Fruit fly (Drosophila melanogaster) whole organism, embryonic: ENCODE measurements around the gene CG14054.

ENCODE experiments used
- Ada2b ChIP-seq: fragments of 200-800 bp; sonication (Bioruptor generic); IDR thresholded peaks from 2 replicates; pipeline ENCODE4 v1.3.6; 2022; ENCODE audit warnings: missing biosample characterization, missing genetic modification characterization
- Aef1 ChIP-seq: fragments of 200-800 bp; sonication (Bioruptor generic); IDR thresholded peaks from 3 replicates; pipeline ENCODE4 v1.3.6; 2022; ENCODE audit warnings: missing biosample characterization, missing genetic modification characterization
- CG10654 ChIP-seq: fragments of 200-800 bp; sonication (Bioruptor generic); optimal IDR thresholded peaks from 2 replicates; lab custom pipeline; 2016; ENCODE audit warnings: missing biosample characterization, missing genetic modification characterization
- CG10959 ChIP-seq: fragments of 200-800 bp; sonication (Bioruptor generic); IDR thresholded peaks from 2 replicates; pipeline ENCODE4 v1.3.6; 2022; ENCODE audit warnings: missing biosample characterization, missing genetic modification characterization
- CG11093 ChIP-seq: fragments of 200-800 bp; sonication (Bioruptor generic); IDR thresholded peaks from 3 replicates; pipeline ENCODE4 v1.3.6; 2022; ENCODE audit warnings: missing biosample characterization, missing genetic modification characterization
- CG11247 ChIP-seq: fragments of 200-800 bp; sonication (Bioruptor generic); IDR thresholded peaks from 2 replicates; pipeline ENCODE4 v1.3.6; 2022; ENCODE audit warnings: missing biosample characterization, missing genetic modification characterization
- CG12744 ChIP-seq: fragments of 200-800 bp; sonication (Bioruptor generic); optimal IDR thresholded peaks from 2 replicates; lab custom pipeline; 2016; ENCODE audit warnings: missing biosample characterization, missing genetic modification characterization
- CG14667 ChIP-seq: fragments of 200-800 bp; sonication (Bioruptor generic); IDR thresholded peaks from 2 replicates; pipeline ENCODE4 v1.3.6; 2022; ENCODE audit warnings: missing biosample characterization, missing genetic modification characterization
- CG14965 ChIP-seq: fragments of 200-800 bp; sonication (Bioruptor generic); optimal IDR thresholded peaks from 2 replicates; lab custom pipeline; 2016; ENCODE audit warnings: missing biosample characterization, missing genetic modification characterization, borderline replicate concordance
- CG16815 ChIP-seq: fragments of 200-800 bp; sonication (Bioruptor generic); optimal IDR thresholded peaks from 3 replicates; lab custom pipeline; 2017; ENCODE audit warnings: missing biosample characterization, mild to moderate bottlenecking, missing genetic modification characterization
- CG18011 ChIP-seq: fragments of 200-800 bp; sonication (Bioruptor generic); optimal IDR thresholded peaks from 2 replicates; lab custom pipeline; 2017; ENCODE audit warnings: missing biosample characterization, missing genetic modification characterization, mild to moderate bottlenecking, moderate library complexity, missing genotype
- CG18262 ChIP-seq: fragments of 200-800 bp; optimal IDR thresholded peaks from 3 replicates; lab custom pipeline; 2019; ENCODE audit warnings: missing biosample characterization, mild to moderate bottlenecking, missing genetic modification characterization, moderate library complexity
- CG2202 ChIP-seq: fragments of 200-800 bp; sonication (Bioruptor generic); optimal IDR thresholded peaks from 2 replicates; lab custom pipeline; 2018; ENCODE audit warnings: missing biosample characterization, mild to moderate bottlenecking, missing genetic modification characterization
- CG30403 ChIP-seq: fragments of 200-800 bp; sonication (Bioruptor generic); optimal IDR thresholded peaks from 3 replicates; lab custom pipeline; 2016; ENCODE audit warnings: missing biosample characterization, missing genetic modification characterization
- CG32772 ChIP-seq: fragments of 200-800 bp; sonication (Bioruptor generic); IDR thresholded peaks from 2 replicates; pipeline ENCODE4 v1.3.6; 2022; ENCODE audit warnings: missing biosample characterization, missing genetic modification characterization
- CG34376 ChIP-seq: fragments of 200-800 bp; sonication (Bioruptor generic); optimal IDR thresholded peaks from 2 replicates; lab custom pipeline; 2018; ENCODE audit warnings: missing biosample characterization, mild to moderate bottlenecking, missing genetic modification characterization
- CG6654 ChIP-seq: fragments of 200-800 bp; sonication (Bioruptor generic); optimal IDR thresholded peaks from 2 replicates; lab custom pipeline; 2017; ENCODE audit warnings: missing biosample characterization, mild to moderate bottlenecking, missing genetic modification characterization
- CG6683 ChIP-seq: fragments of 200-800 bp; sonication (Bioruptor generic); optimal IDR thresholded peaks from 2 replicates; lab custom pipeline; 2017; ENCODE audit warnings: missing biosample characterization, mild to moderate bottlenecking, missing genetic modification characterization, missing genetic modification reagents
- CG7963 ChIP-seq: fragments of 200-800 bp; sonication (Bioruptor generic); IDR thresholded peaks from 3 replicates; pipeline ENCODE4 v1.3.6; 2022; ENCODE audit warnings: missing biosample characterization, missing genetic modification characterization; ENCODE audit not compliant: partially characterized antibody
- CG9727 ChIP-seq: fragments of 200-800 bp; sonication (Bioruptor generic); optimal IDR thresholded peaks from 3 replicates; lab custom pipeline; 2017; ENCODE audit warnings: missing biosample characterization, mild to moderate bottlenecking, missing genetic modification characterization
- CTCF ChIP-seq: fragments of 200-800 bp; sonication (Bioruptor generic); optimal IDR thresholded peaks from 2 replicates; lab custom pipeline; 2017; ENCODE audit warnings: missing biosample characterization, mild to moderate bottlenecking, missing genetic modification characterization, moderate library complexity
- D19B ChIP-seq: fragments of 200-800 bp; sonication (Bioruptor generic); optimal IDR thresholded peaks from 2 replicates; lab custom pipeline; 2017; ENCODE audit warnings: missing biosample characterization, mild to moderate bottlenecking, missing genetic modification characterization
- Dref ChIP-seq: fragments of 200-800 bp; sonication (Bioruptor generic); IDR thresholded peaks from 2 replicates; pipeline ENCODE4 v1.3.6; 2022; ENCODE audit warnings: missing biosample characterization, missing genetic modification characterization
- GATAe ChIP-seq: fragments of 200-800 bp; sonication (Bioruptor generic); conservative IDR thresholded peaks from 2 replicates; pipeline ENCODE4 v1.3.6; 2022; ENCODE audit warnings: missing biosample characterization, missing genetic modification characterization
- Gug ChIP-seq: fragments of 200-800 bp; sonication (Bioruptor generic); IDR thresholded peaks from 4 replicates; pipeline ENCODE4 v1.3.6; 2022; ENCODE audit warnings: missing biosample characterization, missing genetic modification characterization
- MTF-1 ChIP-seq: fragments of 200-800 bp; sonication (Bioruptor generic); optimal IDR thresholded peaks from 2 replicates; lab custom pipeline; 2018; ENCODE audit warnings: missing biosample characterization, mild to moderate bottlenecking, missing genetic modification characterization, borderline replicate concordance
- Meics ChIP-seq: fragments of 200-800 bp; sonication (Bioruptor generic); optimal IDR thresholded peaks from 2 replicates; lab custom pipeline; 2017; ENCODE audit warnings: missing biosample characterization, mild to moderate bottlenecking, missing genetic modification characterization
- NFAT ChIP-seq: fragments of 200-800 bp; sonication (Bioruptor generic); IDR thresholded peaks from 2 replicates; pipeline ENCODE4 v1.3.6; 2022; ENCODE audit warnings: missing biosample characterization, missing genetic modification characterization
- NK7.1 ChIP-seq: fragments of 200-800 bp; sonication (Bioruptor generic); optimal IDR thresholded peaks from 3 replicates; lab custom pipeline; 2016; ENCODE audit warnings: missing biosample characterization, missing genetic modification characterization
- Sox102F ChIP-seq: fragments of 200-800 bp; sonication (Bioruptor generic); optimal IDR thresholded peaks from 2 replicates; lab custom pipeline; 2018; ENCODE audit warnings: missing biosample characterization, mild to moderate bottlenecking, missing genetic modification characterization, moderate library complexity
- ac ChIP-seq: fragments of 200-800 bp; sonication (Bioruptor generic); optimal IDR thresholded peaks from 3 replicates; lab custom pipeline; 2017; ENCODE audit warnings: missing biosample characterization, mild to moderate bottlenecking, missing genetic modification characterization
- ap ChIP-seq: fragments of 200-800 bp; sonication (Bioruptor generic); IDR thresholded peaks from 2 replicates; pipeline ENCODE4 v1.3.6; 2022; ENCODE audit warnings: missing biosample characterization, missing genetic modification characterization
- ase ChIP-seq: fragments of 200-800 bp; sonication (Bioruptor generic); IDR thresholded peaks from 3 replicates; pipeline ENCODE4 v1.3.6; 2022; ENCODE audit warnings: missing biosample characterization, missing genetic modification characterization
- bsh ChIP-seq, 2 experiments: fragments of 200-800 bp; sonication (Bioruptor generic); optimal IDR thresholded peaks; 2 replicates each; lab custom pipeline; 2017 to 2018; ENCODE audit warnings: mild to moderate bottlenecking in 2 of 2, missing biosample characterization in 2 of 2, missing genetic modification characterization in 2 of 2, moderate library complexity in 1 of 2
- ci ChIP-seq: fragments of 200-800 bp; sonication (Bioruptor generic); IDR thresholded peaks from 3 replicates; pipeline ENCODE4 v1.3.6; 2022; ENCODE audit warnings: missing biosample characterization, missing genetic modification characterization
- dm ChIP-seq: fragments of 200-800 bp; sonication (Bioruptor generic); optimal IDR thresholded peaks from 3 replicates; lab custom pipeline; 2016; ENCODE audit warnings: missing biosample characterization, missing genetic modification characterization
- eve ChIP-seq, 2 experiments: fragments of >200 bp; optimal IDR thresholded peaks; 2 replicates each; lab custom pipeline; 2017; ENCODE audit warnings: missing biosample characterization in 2 of 2, missing genetic modification characterization in 2 of 2
- lola ChIP-seq, 3 experiments: fragments of >200 bp in 2 of 3; fragments of 200-800 bp in 1 of 3; sonication (Bioruptor generic) in 1 of 3; optimal IDR thresholded peaks; 2 replicates each; lab custom pipeline; 2017 to 2019; ENCODE audit warnings: missing biosample characterization in 3 of 3, missing genetic modification characterization in 3 of 3, mild to moderate bottlenecking in 1 of 3, moderate library complexity in 1 of 3
- nau ChIP-seq: fragments of 200-800 bp; sonication (Bioruptor generic); optimal IDR thresholded peaks from 3 replicates; lab custom pipeline; 2017; ENCODE audit warnings: missing biosample characterization, mild to moderate bottlenecking, missing genetic modification characterization, missing genetic modification reagents
- nmo ChIP-seq: fragments of 200-800 bp; sonication (Bioruptor generic); optimal IDR thresholded peaks from 2 replicates; lab custom pipeline; 2018; ENCODE audit warnings: missing biosample characterization, mild to moderate bottlenecking, missing genetic modification characterization, moderate library complexity
- odd ChIP-seq: fragments of 200-800 bp; sonication (Bioruptor generic); optimal IDR thresholded peaks from 2 replicates; lab custom pipeline; 2017; ENCODE audit warnings: missing biosample characterization, mild to moderate bottlenecking, missing genetic modification characterization
- prd ChIP-seq, 3 experiments: fragments of >200 bp in 2 of 3; fragments of 200-800 bp in 1 of 3; sonication (Bioruptor generic) in 1 of 3; optimal IDR thresholded peaks in 2 of 3; IDR thresholded peaks in 1 of 3; 2 replicates in 2 of 3; 3 replicates in 1 of 3; pipeline versions ENCODE4 v1.3.6 to Lab custom; 2017 to 2022; ENCODE audit warnings: missing biosample characterization in 1 of 3, missing genetic modification characterization in 1 of 3
- pzg ChIP-seq: fragments of 200-800 bp; sonication (Bioruptor generic); optimal IDR thresholded peaks from 3 replicates; lab custom pipeline; 2018; ENCODE audit warnings: missing biosample characterization, mild to moderate bottlenecking, missing genetic modification characterization, moderate library complexity
- scrt ChIP-seq: fragments of 200-800 bp; sonication (Bioruptor generic); optimal IDR thresholded peaks from 2 replicates; lab custom pipeline; 2018; ENCODE audit warnings: missing biosample characterization, mild to moderate bottlenecking, missing genetic modification characterization, moderate library complexity
- slp2 ChIP-seq: fragments of 200-800 bp; sonication (Bioruptor generic); optimal IDR thresholded peaks from 2 replicates; lab custom pipeline; 2016; ENCODE audit warnings: missing biosample characterization, missing genetic modification characterization
- trem ChIP-seq: fragments of 200-800 bp; optimal IDR thresholded peaks from 3 replicates; lab custom pipeline; 2019; ENCODE audit warnings: missing biosample characterization, mild to moderate bottlenecking, missing genetic modification characterization, moderate library complexity
- zfh2 ChIP-seq: fragments of 200-800 bp; sonication (Bioruptor generic); optimal IDR thresholded peaks from 2 replicates; lab custom pipeline; 2016; ENCODE audit warnings: missing biosample characterization, missing genetic modification characterization

CG14054 gene

dm6 chrX:2071878-2072817 lies 6.0 kb upstream of the CG14054 start, which contains the start of gene Rtca (continued):
- TF ChIP-seq CG6654 (peak; percentile 43), CG14667 (GFP tag; lab: Robert Waterston, UW) (peak; percentile 48; the same call in 1 of the 2 replicates), Dref (GFP tag; lab: Robert Waterston, UW) (no peak), nmo (GFP tag; lab: Kevin White, UChicago) (peak; percentile 69), nau (GFP tag; lab: Kevin White, UChicago) (peak; percentile 8), CG10654 (GFP tag; lab: Kevin White, UChicago) (peak; percentile 56), CG11247 (GFP tag; lab: Robert Waterston, UW) (peak; percentile 62; the same call in 1 of the 2 replicates), Sox102F (GFP tag; lab: Kevin White, UChicago) (peak; percentile 56), MTF-1 (peak; percentile 12), ci (GFP tag; lab: Robert Waterston, UW) (peak; percentile 52; the same call in 1 of the 3 replicates), Gug (GFP tag; lab: Robert Waterston, UW) (peak; percentile 21; the same call in 1 of the 4 replicates), ac (GFP tag; lab: Kevin White, UChicago) (no peak), CG9727 (GFP tag; lab: Kevin White, UChicago) (peak; percentile 62), GATAe (GFP tag; lab: Robert Waterston, UW) (no peak), trem (tag; lab: Kevin White, UChicago) (peak; percentile 30), CG18262 (tag; lab: Kevin White, UChicago) (peak; percentile 60), CG11093 (GFP tag; lab: Robert Waterston, UW) (peak; percentile 38; the same call in 1 of the 3 replicates), CG6683 (GFP tag; lab: Kevin White, UChicago) (peak; percentile 43), CG14965 (GFP tag; lab: Kevin White, UChicago) (no peak), CG30403 (peak; percentile 75), CG34376 (GFP tag; lab: Kevin White, UChicago) (peak; percentile 37), CG32772 (0 out of 2 replicates have a peak, but pooled peaks have one; percentile 45), D19B (peak; percentile 60), NFAT (no peak), slp2 (GFP tag; lab: Kevin White, UChicago) (no peak), CTCF (no peak), CG18011 (peak; percentile 21), eve (GFP tag; optimal IDR thresholded peaks at IDR 0.05; lab: Kevin White, UChicago) (no peak), Ada2b (peak; percentile 59), CG12744 (peak; percentile 37), Aef1 (peak; percentile 68), lola (GFP tag; optimal IDR thresholded peaks at IDR 0.05; lab: Kevin White, UChicago) (peak in 1 of 3 experiments; percentile 41), CG10959 (peak; percentile 42; the same call in 1 of the 2 replicates), Meics (GFP tag; lab: Kevin White, UChicago) (peak; percentile 74), pzg (GFP tag; lab: Kevin White, UChicago) (peak; percentile 0), dm (no peak), scrt (GFP tag; lab: Kevin White, UChicago) (peak; percentile 95), zfh2 (GFP tag; lab: Kevin White, UChicago) (peak; percentile 54), NK7.1 (peak; percentile 41), CG16815 (GFP tag; lab: Kevin White, UChicago) (peak; percentile 59), odd (peak; percentile 54), ap (GFP tag; lab: Robert Waterston, UW) (peak; percentile 20; the same call in 1 of the 2 replicates), bsh (GFP tag; optimal IDR thresholded peaks at IDR 0.05; lab: Kevin White, UChicago) (peak; percentile 66 to 75), prd (optimal IDR thresholded peaks at IDR 0.05; lab: Kevin White, UChicago) (no peak), prd (GFP tag; IDR thresholded peaks at IDR 0.05; lab: Robert Waterston, UW) (peak; percentile 74), CG2202 (tag; lab: Kevin White, UChicago) (no peak), CG7963 (GFP tag; lab: Robert Waterston, UW) (no peak), ase (GFP tag; lab: Robert Waterston, UW) (no peak)
